Worm (Caenorhabditis elegans): ENCODE measurements around the gene F10A3.12.

ce11 chrV:16129116-16129515 lies 34.7 kb upstream of the F10A3.12 start:
- TF ChIP-seq ama-1 (optimal IDR thresholded peaks at IDR 0.05) = no peak
- no peak for TF ChIP-seq F13C5.2 (tag; optimal IDR thresholded peaks at IDR 0.05)
- no peak for TF ChIP-seq flt-1 (GFP tag; IDR thresholded peaks at IDR 0.05)
- no peak for TF ChIP-seq ceh-36 (tag; optimal IDR thresholded peaks at IDR 0.05)
- no peak for TF ChIP-seq sea-1 (GFP tag; conservative IDR thresholded peaks at IDR 0.05)
